Fruit fly (Drosophila melanogaster) whole organism, embryonic: ENCODE measurements around the gene Ppm1.

ENCODE experiments used
- Abd-B ChIP-seq: fragments of 200-800 bp; sonication (Bioruptor generic); optimal IDR thresholded peaks from 2 replicates; lab custom pipeline; 2018; ENCODE audit warnings: missing biosample characterization, mild to moderate bottlenecking, missing genetic modification characterization, moderate library complexity
- Antp ChIP-seq: fragments of 200-800 bp; sonication (Bioruptor generic); optimal IDR thresholded peaks from 3 replicates; lab custom pipeline; 2016; ENCODE audit warnings: missing biosample characterization, missing genetic modification characterization
- CG10209 ChIP-seq: fragments of 200-800 bp; sonication (Bioruptor generic); optimal IDR thresholded peaks from 3 replicates; lab custom pipeline; 2017; ENCODE audit warnings: missing biosample characterization, mild to moderate bottlenecking, missing genetic modification characterization, missing genetic modification reagents
- CG11695 ChIP-seq: fragments of 200-800 bp; sonication (Bioruptor generic); IDR thresholded peaks from 3 replicates; pipeline ENCODE4 v1.3.6; 2022; ENCODE audit warnings: missing biosample characterization, missing genetic modification characterization
- CG1233 ChIP-seq: fragments of 200-800 bp; sonication (Bioruptor generic); optimal IDR thresholded peaks from 4 replicates; lab custom pipeline; 2018; ENCODE audit warnings: missing biosample characterization, mild to moderate bottlenecking, missing genetic modification characterization
- CG12391 ChIP-seq: fragments of 200-800 bp; sonication (Bioruptor generic); optimal IDR thresholded peaks from 3 replicates; lab custom pipeline; 2018; ENCODE audit warnings: missing biosample characterization, mild to moderate bottlenecking, missing genetic modification characterization, moderate library complexity
- CG14014 ChIP-seq: fragments of 200-800 bp; sonication (Bioruptor generic); IDR thresholded peaks from 2 replicates; pipeline ENCODE4 v1.3.6; 2022; ENCODE audit warnings: missing biosample characterization, missing genetic modification characterization
- CG14441 ChIP-seq: fragments of 200-800 bp; sonication (Bioruptor generic); IDR thresholded peaks from 2 replicates; pipeline ENCODE4 v1.3.6; 2022; ENCODE audit warnings: missing biosample characterization, missing genetic modification characterization
- CG14667 ChIP-seq: fragments of 200-800 bp; sonication (Bioruptor generic); IDR thresholded peaks from 2 replicates; pipeline ENCODE4 v1.3.6; 2022; ENCODE audit warnings: missing biosample characterization, missing genetic modification characterization
- CG15601 ChIP-seq: fragments of 200-800 bp; sonication (Bioruptor generic); optimal IDR thresholded peaks from 3 replicates; lab custom pipeline; 2019; ENCODE audit warnings: missing biosample characterization, mild to moderate bottlenecking, missing genetic modification characterization, moderate library complexity
- CG33213 ChIP-seq: fragments of 200-800 bp; sonication (Bioruptor generic); optimal IDR thresholded peaks from 3 replicates; lab custom pipeline; 2016; ENCODE audit warnings: missing biosample characterization, missing genetic modification characterization
- CG3847 ChIP-seq: fragments of 200-800 bp; sonication (Bioruptor generic); IDR thresholded peaks from 2 replicates; pipeline ENCODE4 v1.3.6; 2022; ENCODE audit warnings: missing biosample characterization, missing genetic modification characterization
- CG3995 ChIP-seq: fragments of 200-800 bp; sonication (Bioruptor generic); optimal IDR thresholded peaks from 3 replicates; lab custom pipeline; 2016; ENCODE audit warnings: missing biosample characterization, missing genetic modification characterization
- CG9797 ChIP-seq: fragments of 200-800 bp; sonication (Bioruptor generic); optimal IDR thresholded peaks from 3 replicates; lab custom pipeline; 2018; ENCODE audit warnings: missing biosample characterization, mild to moderate bottlenecking, missing genetic modification characterization
- Dek ChIP-seq: fragments of 200-800 bp; sonication (Bioruptor generic); optimal IDR thresholded peaks from 3 replicates; lab custom pipeline; 2019; ENCODE audit warnings: missing biosample characterization, mild to moderate bottlenecking, missing genetic modification characterization, moderate library complexity
- HHEX ChIP-seq: fragments of 200-800 bp; sonication (Bioruptor generic); optimal IDR thresholded peaks from 3 replicates; lab custom pipeline; 2017; ENCODE audit warnings: missing biosample characterization, mild to moderate bottlenecking, missing genetic modification characterization, missing genetic modification reagents
- HLHmδ ChIP-seq: fragments of 200-800 bp; sonication (Bioruptor generic); optimal IDR thresholded peaks from 2 replicates; lab custom pipeline; 2018; ENCODE audit warnings: missing biosample characterization, mild to moderate bottlenecking, missing genetic modification characterization, moderate library complexity
- Hmr ChIP-seq: fragments of 200-800 bp; sonication (Bioruptor generic); optimal IDR thresholded peaks from 3 replicates; lab custom pipeline; 2017; ENCODE audit warnings: mild to moderate bottlenecking, missing biosample characterization, missing genetic modification reagents, missing genetic modification characterization
- Hr51 ChIP-seq, 2 experiments: fragments of 200-800 bp; sonication (Bioruptor generic); optimal IDR thresholded peaks; 2 replicates in 1 of 2; 3 replicates in 1 of 2; lab custom pipeline; 2016 to 2018; ENCODE audit warnings: missing biosample characterization in 2 of 2, missing genetic modification characterization in 2 of 2, mild to moderate bottlenecking in 1 of 2, moderate library complexity in 1 of 2
- Hsf ChIP-seq: fragments of 200-800 bp; sonication (Bioruptor generic); optimal IDR thresholded peaks from 3 replicates; lab custom pipeline; 2016; ENCODE audit warnings: missing biosample characterization, missing genetic modification characterization
- NK7.1 ChIP-seq: fragments of 200-800 bp; sonication (Bioruptor generic); optimal IDR thresholded peaks from 3 replicates; lab custom pipeline; 2016; ENCODE audit warnings: missing biosample characterization, missing genetic modification characterization
- Nf-YA ChIP-seq: fragments of 200-800 bp; sonication (Bioruptor generic); IDR thresholded peaks from 2 replicates; pipeline ENCODE4 v1.3.6; 2022; ENCODE audit warnings: missing biosample characterization, missing genetic modification characterization
- Nf-YB ChIP-seq: fragments of 200-800 bp; sonication (Bioruptor generic); optimal IDR thresholded peaks from 3 replicates; lab custom pipeline; 2019; ENCODE audit warnings: missing biosample characterization, mild to moderate bottlenecking, missing genetic modification characterization, moderate library complexity
- NfI ChIP-seq: fragments of 200-800 bp; sonication (Bioruptor generic); optimal IDR thresholded peaks from 3 replicates; lab custom pipeline; 2018; ENCODE audit warnings: missing biosample characterization, mild to moderate bottlenecking, missing genetic modification characterization, moderate library complexity
- Optix ChIP-seq: fragments of 200-800 bp; sonication (Bioruptor generic); IDR thresholded peaks from 3 replicates; pipeline ENCODE4 v1.3.6; 2022; ENCODE audit warnings: missing biosample characterization, missing genetic modification characterization
- Poxn ChIP-seq: fragments of 200-800 bp; sonication (Bioruptor generic); IDR thresholded peaks from 2 replicates; pipeline ENCODE4 v1.3.6; 2022; ENCODE audit warnings: missing biosample characterization, missing genetic modification characterization
- Scr ChIP-seq: fragments of 200-800 bp; sonication (Bioruptor generic); IDR thresholded peaks from 2 replicates; pipeline ENCODE4 v1.3.6; 2022; ENCODE audit warnings: missing biosample characterization, missing genetic modification characterization; ENCODE audit not compliant: partially characterized antibody
- Six4 ChIP-seq: fragments of 200-800 bp; sonication (Bioruptor generic); optimal IDR thresholded peaks from 2 replicates; lab custom pipeline; 2016; ENCODE audit warnings: missing biosample characterization, missing genetic modification characterization
- Sry-β ChIP-seq: fragments of 200-800 bp; sonication (Bioruptor generic); optimal IDR thresholded peaks from 2 replicates; lab custom pipeline; 2018; ENCODE audit warnings: missing biosample characterization, mild to moderate bottlenecking, missing genetic modification characterization, moderate library complexity
- Taf1 ChIP-seq: fragments of 200-800 bp; sonication (Bioruptor generic); IDR thresholded peaks from 2 replicates; pipeline ENCODE4 v1.3.6; 2022; ENCODE audit warnings: missing biosample characterization, missing genetic modification characterization
- Tbp ChIP-seq: fragments of >200 bp; optimal IDR thresholded peaks from 2 replicates; lab custom pipeline; 2018; ENCODE audit warnings: missing biosample characterization, missing genetic modification characterization
- bigmax ChIP-seq: fragments of 200-800 bp; sonication (Bioruptor generic); optimal IDR thresholded peaks from 2 replicates; lab custom pipeline; 2018; ENCODE audit warnings: missing biosample characterization, mild to moderate bottlenecking, missing genetic modification characterization
- dan ChIP-seq: fragments of 200-800 bp; sonication (Bioruptor generic); IDR thresholded peaks from 2 replicates; pipeline ENCODE4 v1.3.6; 2022; ENCODE audit warnings: missing biosample characterization, missing genetic modification characterization
- disco-r ChIP-seq: fragments of 200-800 bp; sonication (Bioruptor generic); optimal IDR thresholded peaks from 2 replicates; lab custom pipeline; 2016; ENCODE audit warnings: missing biosample characterization, missing genetic modification characterization
- dysf ChIP-seq: fragments of 200-800 bp; sonication (Bioruptor generic); IDR thresholded peaks from 3 replicates; pipeline ENCODE4 v1.3.6; 2022; ENCODE audit warnings: missing biosample characterization, missing genetic modification characterization
- emc ChIP-seq: fragments of 200-800 bp; sonication (Bioruptor generic); optimal IDR thresholded peaks from 2 replicates; lab custom pipeline; 2016; ENCODE audit warnings: missing biosample characterization, missing genetic modification characterization
- en ChIP-seq: fragments of 200-800 bp; sonication (Bioruptor generic); optimal IDR thresholded peaks from 2 replicates; lab custom pipeline; 2016; ENCODE audit warnings: missing biosample characterization, missing genetic modification characterization
- gcm2 ChIP-seq: fragments of 200-800 bp; sonication (Bioruptor generic); optimal IDR thresholded peaks from 2 replicates; lab custom pipeline; 2016; ENCODE audit warnings: missing biosample characterization, missing genetic modification characterization
- gt ChIP-seq: fragments of 200-800 bp; sonication (Bioruptor generic); IDR thresholded peaks from 2 replicates; pipeline ENCODE4 v1.3.6; 2022; ENCODE audit warnings: missing biosample characterization, missing genetic modification characterization
- lmd ChIP-seq: fragments of 200-800 bp; sonication (Bioruptor generic); IDR thresholded peaks from 2 replicates; pipeline ENCODE4 v1.3.6; 2022; ENCODE audit warnings: missing biosample characterization, missing genetic modification characterization
- maf-S ChIP-seq: fragments of 200-800 bp; sonication (Bioruptor generic); optimal IDR thresholded peaks from 2 replicates; lab custom pipeline; 2016; ENCODE audit warnings: missing biosample characterization, missing genetic modification characterization
- mirr ChIP-seq: fragments of 200-800 bp; sonication (Bioruptor generic); optimal IDR thresholded peaks from 3 replicates; lab custom pipeline; 2018; ENCODE audit warnings: missing biosample characterization, mild to moderate bottlenecking, missing genetic modification characterization
- nau ChIP-seq: fragments of 200-800 bp; sonication (Bioruptor generic); optimal IDR thresholded peaks from 3 replicates; lab custom pipeline; 2017; ENCODE audit warnings: missing biosample characterization, mild to moderate bottlenecking, missing genetic modification characterization, missing genetic modification reagents
- pum ChIP-seq: fragments of 200-800 bp; sonication (Bioruptor generic); optimal IDR thresholded peaks from 2 replicates; lab custom pipeline; 2016; ENCODE audit warnings: missing biosample characterization, missing genetic modification characterization
- ranshi ChIP-seq: fragments of 200-800 bp; sonication (Bioruptor generic); IDR thresholded peaks from 2 replicates; pipeline ENCODE4 v1.3.6; 2022; ENCODE audit warnings: missing biosample characterization, missing genetic modification characterization
- repo ChIP-seq: fragments of 200-800 bp; sonication (Bioruptor generic); optimal IDR thresholded peaks from 2 replicates; lab custom pipeline; 2016; ENCODE audit warnings: missing biosample characterization, missing genetic modification characterization
- row ChIP-seq: fragments of 200-800 bp; sonication (Bioruptor generic); IDR thresholded peaks from 3 replicates; pipeline ENCODE4 v1.3.6; 2022; ENCODE audit warnings: missing biosample characterization, missing genetic modification characterization
- sug ChIP-seq: fragments of 200-800 bp; optimal IDR thresholded peaks from 2 replicates; lab custom pipeline; 2019; ENCODE audit warnings: missing biosample characterization, mild to moderate bottlenecking, missing genetic modification characterization, moderate library complexity
- tio ChIP-seq: fragments of 200-800 bp; sonication (Bioruptor generic); optimal IDR thresholded peaks from 2 replicates; lab custom pipeline; 2017; ENCODE audit warnings: missing biosample characterization, missing genetic modification characterization, inconsistent platforms
- vnd ChIP-seq: fragments of 200-800 bp; sonication (Bioruptor generic); IDR thresholded peaks from 3 replicates; pipeline ENCODE4 v1.3.6; 2022; ENCODE audit warnings: missing biosample characterization, missing genetic modification characterization; ENCODE audit not compliant: partially characterized antibody
- zen2 ChIP-seq: fragments of 200-800 bp; sonication (Bioruptor generic); IDR thresholded peaks from 3 replicates; pipeline ENCODE4 v1.3.6; 2022; ENCODE audit warnings: missing biosample characterization, missing genetic modification characterization; ENCODE audit not compliant: partially characterized antibody
- zfh2 ChIP-seq: fragments of 200-800 bp; sonication (Bioruptor generic); optimal IDR thresholded peaks from 2 replicates; lab custom pipeline; 2016; ENCODE audit warnings: missing biosample characterization, missing genetic modification characterization

Ppm1 gene

DNA sequence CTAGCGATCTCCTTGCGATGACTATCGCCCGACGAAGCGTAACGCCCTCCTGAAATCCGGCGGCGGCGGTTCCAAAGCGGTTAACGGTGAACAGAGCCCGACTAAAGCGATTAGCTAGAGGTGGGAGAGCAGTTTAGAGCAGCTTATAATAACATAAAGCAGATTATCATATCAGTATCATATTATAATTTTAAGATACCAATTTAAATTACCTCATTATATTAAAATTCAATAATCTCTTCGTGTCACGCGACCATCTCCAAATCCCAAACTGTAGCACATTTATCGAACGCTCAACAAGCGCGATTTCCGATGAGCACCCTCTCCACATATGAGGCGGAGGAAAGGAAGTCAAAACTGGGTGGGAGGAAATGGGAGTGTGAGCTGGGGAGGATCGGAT is 47.3 kb upstream of the Ppm1 start (continued):
- no peak for TF ChIP-seq CG15601 (tag; lab: Kevin White, UChicago)
- TF ChIP-seq row (GFP tag; lab: Robert Waterston, UW), result peak; percentile 59
- TF ChIP-seq pum, result no peak
- no peak for TF ChIP-seq Nf-YA (GFP tag; lab: Robert Waterston, UW)
- TF ChIP-seq Scr (GFP tag; lab: Robert Waterston, UW), result peak; percentile 66
- TF ChIP-seq zen2, result no peak
- no peak for TF ChIP-seq emc (GFP tag; lab: Kevin White, UChicago)
- no peak for TF ChIP-seq maf-S (GFP tag; lab: Kevin White, UChicago)
- TF ChIP-seq dysf (GFP tag; lab: Robert Waterston, UW), result 0 out of 3 replicates have a peak, but pooled peaks have one; percentile 44
- TF ChIP-seq Hr51 (GFP tag; optimal IDR thresholded peaks at IDR 0.05; lab: Kevin White, UChicago), result peak in 1 of 2 experiments; percentile 4
- no peak for TF ChIP-seq CG9797 (GFP tag; lab: Kevin White, UChicago)
- TF ChIP-seq Antp (GFP tag; lab: Kevin White, UChicago), result no peak
- TF ChIP-seq Nf-YB (GFP tag; lab: Kevin White, UChicago), result no peak
- TF ChIP-seq CG33213 (GFP tag; lab: Kevin White, UChicago), result no peak
- TF ChIP-seq vnd (GFP tag; lab: Robert Waterston, UW), result 0 out of 3 replicates have a peak, but pooled peaks have one; percentile 47
- TF ChIP-seq Optix (GFP tag; lab: Robert Waterston, UW), result no peak
- TF ChIP-seq Abd-B (GFP tag; lab: Kevin White, UChicago), result no peak
- TF ChIP-seq Poxn (GFP tag; lab: Robert Waterston, UW), result no peak
- no peak for TF ChIP-seq gt (GFP tag; lab: Robert Waterston, UW)
- no peak for TF ChIP-seq nau (GFP tag; lab: Kevin White, UChicago)
- TF ChIP-seq sug (tag; lab: Kevin White, UChicago), result no peak
- TF ChIP-seq NK7.1 (GFP tag; lab: Kevin White, UChicago), result no peak
- no peak for TF ChIP-seq CG1233 (GFP tag; lab: Kevin White, UChicago)
- TF ChIP-seq CG10209 (GFP tag; lab: Kevin White, UChicago), result no peak
- peak; percentile 22 for TF ChIP-seq CG12391
- TF ChIP-seq HLHmδ (GFP tag; lab: Kevin White, UChicago), result no peak
- no peak for TF ChIP-seq Taf1 (GFP tag; lab: Robert Waterston, UW)
- no peak for TF ChIP-seq ranshi (GFP tag; lab: Robert Waterston, UW)
- TF ChIP-seq zfh2 (GFP tag; lab: Kevin White, UChicago), result no peak
- TF ChIP-seq Tbp (GFP tag; lab: Kevin White, UChicago), result no peak
- no peak for TF ChIP-seq Hsf (GFP tag; lab: Kevin White, UChicago)
- TF ChIP-seq CG3995 (GFP tag; lab: Kevin White, UChicago), result no peak
- no peak for TF ChIP-seq Hmr (GFP tag; lab: Kevin White, UChicago)
- no peak for TF ChIP-seq CG14441 (GFP tag; lab: Robert Waterston, UW)
- no peak for TF ChIP-seq Dek (tag; lab: Kevin White, UChicago)
- TF ChIP-seq dan (GFP tag; lab: Robert Waterston, UW), result no peak
- no peak for TF ChIP-seq repo
- TF ChIP-seq gcm2 (GFP tag; lab: Kevin White, UChicago), result no peak
- 0 out of 2 replicates have a peak, but pooled peaks have one; percentile 47 for TF ChIP-seq lmd (GFP tag; lab: Robert Waterston, UW)
- no peak for TF ChIP-seq mirr
- no peak for TF ChIP-seq disco-r (GFP tag; lab: Kevin White, UChicago)
- peak; percentile 52; the same call in 1 of the 3 replicates for TF ChIP-seq CG11695 (GFP tag; lab: Robert Waterston, UW)
- no peak for TF ChIP-seq CG3847
- TF ChIP-seq bigmax (GFP tag; lab: Kevin White, UChicago), result no peak
- TF ChIP-seq NfI (GFP tag; lab: Kevin White, UChicago), result no peak
- no peak for TF ChIP-seq tio (GFP tag; lab: Kevin White, UChicago)
- TF ChIP-seq Six4 (GFP tag; lab: Kevin White, UChicago), result no peak
- TF ChIP-seq Sry-β (GFP tag; lab: Kevin White, UChicago), result no peak
- TF ChIP-seq CG14667, result peak; percentile 32; the same call in 1 of the 2 replicates
- no peak for TF ChIP-seq en (GFP tag; lab: Kevin White, UChicago)
- TF ChIP-seq CG14014 (GFP tag; lab: Robert Waterston, UW), result no peak
- TF ChIP-seq HHEX (GFP tag; lab: Kevin White, UChicago), result no peak
